Worm (Caenorhabditis elegans) whole organism, L1 larva: ENCODE data around the gene scrm-3.

ENCODE experiments used
- C16A3.4 ChIP-seq: fragments of 150-350 bp; optimal IDR thresholded peaks from 2 replicates; lab custom pipeline; 2014; ENCODE audit warnings: missing biosample characterization, missing genetic modification characterization
- ceh-88 ChIP-seq: fragments of 200-800 bp; sonication (Bioruptor generic); IDR thresholded peaks from 2 replicates; pipeline ENCODE4 v1.3.6; 2022; ENCODE audit warnings: missing genetic modification characterization, missing compliant biosample characterization
- ceh-90 ChIP-seq: sonication (generic microtip); optimal IDR thresholded peaks from 2 replicates; lab custom pipeline; 2016; ENCODE audit warnings: missing genetic modification characterization, missing compliant biosample characterization
- ces-1 ChIP-seq: fragments of 150-350 bp; optimal IDR thresholded peaks from 2 replicates; lab custom pipeline; 2014; ENCODE audit warnings: missing biosample characterization, missing genetic modification reagents, missing genetic modification characterization
- dpl-1 ChIP-seq, 3 experiments: fragments of 150-350 bp in 2 of 3; sonication (generic microtip) in 1 of 3; optimal IDR thresholded peaks; 2 replicates each; lab custom pipeline; 2014 to 2017; ENCODE audit warnings: missing biosample characterization in 3 of 3, missing genetic modification characterization in 3 of 3, missing genetic modification reagents in 3 of 3
- efl-1 ChIP-seq, 4 experiments: fragments of 150-350 bp; optimal IDR thresholded peaks in 3 of 4; peaks in 1 of 4; 1 replicate in 1 of 4; 2 replicates in 3 of 4; lab custom pipeline; 2014; ENCODE audit warnings: missing biosample characterization in 2 of 4, missing genetic modification characterization in 2 of 4, missing genetic modification reagents in 2 of 4
- elt-3 ChIP-seq, 6 experiments: fragments of 150-350 bp in 1 of 6; sonication (generic microtip); optimal IDR thresholded peaks; 2 replicates each; lab custom pipeline; 2017 to 2018; ENCODE audit warnings: missing biosample characterization in 6 of 6, missing genetic modification characterization in 6 of 6, inconsistent platforms in 1 of 6
- fkh-8 ChIP-seq: sonication (generic microtip); optimal IDR thresholded peaks from 2 replicates; lab custom pipeline; 2016; ENCODE audit warnings: mild to moderate bottlenecking, missing genetic modification characterization, missing compliant biosample characterization
- grh-1 ChIP-seq: fragments of 200-800 bp; sonication (Bioruptor generic); IDR thresholded peaks from 2 replicates; pipeline ENCODE4 v1.3.6; 2022; ENCODE audit warnings: missing genetic modification reagents, missing genetic modification characterization, missing compliant biosample characterization
- hlh-17 ChIP-seq: fragments of 200-800 bp; sonication (Bioruptor generic); optimal IDR thresholded peaks from 2 replicates; lab custom pipeline; 2018; ENCODE audit warnings: missing genetic modification characterization, mild to moderate bottlenecking, missing compliant biosample characterization, moderate library complexity, borderline replicate concordance
- hpl-2 ChIP-seq: fragments of 150-350 bp; optimal IDR thresholded peaks from 2 replicates; lab custom pipeline; 2014; ENCODE audit warnings: missing biosample characterization, missing genetic modification reagents, missing genetic modification characterization
- lin-14 ChIP-seq: fragments of 200-800 bp; sonication (Bioruptor generic); optimal IDR thresholded peaks from 2 replicates; lab custom pipeline; 2018; ENCODE audit warnings: mild to moderate bottlenecking, missing genetic modification characterization, moderate library complexity, missing compliant biosample characterization
- lsy-2 ChIP-seq, 2 experiments: fragments of 150-350 bp; optimal IDR thresholded peaks; 2 replicates each; lab custom pipeline; 2014; ENCODE audit warnings: missing biosample characterization in 2 of 2, missing genetic modification characterization in 2 of 2
- nhr-19 ChIP-seq: fragments of 200-800 bp; sonication (Bioruptor generic); conservative IDR thresholded peaks from 2 replicates; pipeline ENCODE4 v1.3.6; 2022; ENCODE audit warnings: missing genetic modification characterization, missing compliant biosample characterization
- nhr-20 ChIP-seq: sonication (generic microtip); optimal IDR thresholded peaks from 2 replicates; lab custom pipeline; 2016; ENCODE audit warnings: mild to moderate bottlenecking, missing genetic modification characterization, missing compliant biosample characterization
- nhr-47 ChIP-seq: sonication (generic microtip); optimal IDR thresholded peaks from 2 replicates; lab custom pipeline; 2016; ENCODE audit warnings: mild to moderate bottlenecking, missing genetic modification characterization, moderate library complexity, missing compliant biosample characterization
- nhr-71 ChIP-seq: sonication (generic microtip); optimal IDR thresholded peaks from 2 replicates; lab custom pipeline; 2016; ENCODE audit warnings: mild to moderate bottlenecking, missing genetic modification characterization, moderate library complexity, missing compliant biosample characterization
- nhr-76 ChIP-seq: sonication (generic microtip); optimal IDR thresholded peaks from 2 replicates; lab custom pipeline; 2017; ENCODE audit warnings: missing biosample characterization, missing genetic modification characterization
- nhr-85 ChIP-seq: sonication (generic microtip); peaks from one replicate; lab custom pipeline; 2016; ENCODE audit warnings: missing genetic modification characterization, inconsistent platforms, missing compliant biosample characterization
- rnt-1 ChIP-seq: sonication (generic microtip); optimal IDR thresholded peaks from 2 replicates; lab custom pipeline; 2016; ENCODE audit warnings: mild to moderate bottlenecking, missing genetic modification characterization, moderate library complexity, missing compliant biosample characterization
- snu-23 ChIP-seq: sonication (generic microtip); optimal IDR thresholded peaks from 2 replicates; lab custom pipeline; 2016; ENCODE audit warnings: missing genetic modification characterization, missing compliant biosample characterization
- swsn-7 ChIP-seq: sonication (generic microtip); optimal IDR thresholded peaks from 2 replicates; lab custom pipeline; 2016; ENCODE audit warnings: missing genetic modification characterization, missing compliant biosample characterization
- tbx-2 ChIP-seq: sonication (generic microtip); optimal IDR thresholded peaks from 2 replicates; lab custom pipeline; 2016; ENCODE audit warnings: missing genetic modification characterization, missing compliant biosample characterization
- unc-62 ChIP-seq: fragments of 150-350 bp; optimal IDR thresholded peaks from 2 replicates; lab custom pipeline; 2014; ENCODE audit warnings: missing biosample characterization, missing genetic modification reagents, missing genetic modification characterization
- vab-15 ChIP-seq: sonication (generic microtip); optimal IDR thresholded peaks from 2 replicates; lab custom pipeline; 2017; ENCODE audit warnings: missing genotype, mild to moderate bottlenecking, missing genetic modification characterization, missing compliant biosample characterization
- xbp-1 ChIP-seq: sonication (generic microtip); optimal IDR thresholded peaks from 2 replicates; lab custom pipeline; 2016; ENCODE audit warnings: missing genetic modification characterization, missing compliant biosample characterization
- ztf-11 ChIP-seq, 2 experiments: sonication (generic microtip); optimal IDR thresholded peaks; 2 replicates each; lab custom pipeline; 2016 to 2017; ENCODE audit warnings: missing genetic modification characterization in 2 of 2, missing biosample characterization in 1 of 2, missing compliant biosample characterization in 1 of 2

scrm-3 gene

DNA sequence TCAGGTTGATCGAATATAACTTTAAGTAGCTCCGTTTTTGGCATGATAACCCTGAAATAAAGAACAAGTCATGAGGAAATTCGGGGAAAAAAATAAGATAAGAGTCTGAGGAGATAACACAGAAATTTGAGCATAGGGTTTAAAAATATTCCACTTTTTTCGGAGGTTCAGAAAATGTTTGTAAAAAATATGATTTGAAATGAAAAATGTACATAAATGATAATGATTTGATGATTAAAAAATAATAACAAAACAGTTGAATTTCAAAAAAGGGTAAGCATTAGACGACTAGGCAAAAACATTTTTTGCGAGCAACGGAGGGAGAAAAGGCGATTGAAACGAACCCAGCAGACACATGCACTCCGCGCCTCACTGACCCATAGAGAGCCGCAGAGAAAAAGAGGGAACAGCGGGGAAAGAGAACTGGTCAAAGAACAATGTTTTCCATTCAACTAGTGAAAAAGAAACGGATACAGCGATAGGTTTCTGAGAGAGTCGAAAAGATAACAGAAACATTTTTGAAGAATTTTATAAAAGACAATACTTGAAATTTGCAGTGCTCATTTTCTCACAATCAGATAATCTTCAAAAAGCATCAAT is 44.8 kb downstream of the scrm-3 start, which contains the start of gene arrd-18:
TSS of gene arrd-18 (minus strand) at position 51 of the 600 bp plus-strand sequence.
- peak in 1 of 3 experiments; percentile 13 for TF ChIP-seq dpl-1 (GFP tag; optimal IDR thresholded peaks at IDR 0.05; lab: Kevin White, UChicago)
- no peak for TF ChIP-seq ceh-88 (GFP tag; lab: Robert Waterston, UW)
- TF ChIP-seq fkh-8 (tag; lab: Kevin White, UChicago) = peak; percentile 20
- peak; percentile 51 for TF ChIP-seq rnt-1
- TF ChIP-seq ces-1 (GFP tag; lab: Kevin White, UChicago) = no peak
- TF ChIP-seq grh-1 (GFP tag; lab: Robert Waterston, UW) = peak; percentile 32; the same call in 1 of the 2 replicates
- TF ChIP-seq nhr-19 (GFP tag; lab: Robert Waterston, UW) = peak; percentile 50
- TF ChIP-seq hpl-2 (GFP tag; lab: Kevin White, UChicago) = no peak
- peak; percentile 51 for TF ChIP-seq snu-23
- peak; percentile 32 for TF ChIP-seq nhr-20 (tag; lab: Kevin White, UChicago)
- TF ChIP-seq nhr-76 (tag; lab: Kevin White, UChicago) = no peak
- no peak for TF ChIP-seq vab-15 (tag; lab: Kevin White, UChicago)
- no peak for TF ChIP-seq elt-3 (tag; optimal IDR thresholded peaks at IDR 0.05; lab: Kevin White, UChicago)
- peak; percentile 62 for TF ChIP-seq nhr-71
- no peak for TF ChIP-seq ceh-90 (tag; lab: Kevin White, UChicago)
- peak in 1 of 2 experiments; percentile 19 for TF ChIP-seq efl-1 (optimal IDR thresholded peaks at IDR 0.05; lab: Kevin White, UChicago)
- peak in 1 of 2 experiments; percentile 67 for TF ChIP-seq efl-1 (GFP tag; optimal IDR thresholded peaks at IDR 0.05 in 1 of 2; lab: Kevin White, UChicago)
- TF ChIP-seq xbp-1 (tag; lab: Kevin White, UChicago) = no peak
- TF ChIP-seq C16A3.4 (tag; lab: Kevin White, UChicago) = peak; percentile 0
- TF ChIP-seq nhr-85 (tag; lab: Kevin White, UChicago) = peak; percentile 21
- no peak for TF ChIP-seq unc-62 (GFP tag; lab: Kevin White, UChicago)
- peak in 1 of 2 experiments; percentile 3 for TF ChIP-seq lsy-2 (tag; optimal IDR thresholded peaks at IDR 0.05; lab: Kevin White, UChicago)
- peak; percentile 92 for TF ChIP-seq lin-14 (GFP tag; lab: Kevin White, UChicago)
- TF ChIP-seq nhr-47 (tag; lab: Kevin White, UChicago) = peak; percentile 18
- TF ChIP-seq tbx-2 (tag; lab: Kevin White, UChicago) = peak; percentile 10
- TF ChIP-seq ztf-11 (tag; optimal IDR thresholded peaks at IDR 0.05; lab: Kevin White, UChicago) = no peak
- TF ChIP-seq swsn-7 = no peak
- TF ChIP-seq, all 84 proteins: peak for 15

DNA sequence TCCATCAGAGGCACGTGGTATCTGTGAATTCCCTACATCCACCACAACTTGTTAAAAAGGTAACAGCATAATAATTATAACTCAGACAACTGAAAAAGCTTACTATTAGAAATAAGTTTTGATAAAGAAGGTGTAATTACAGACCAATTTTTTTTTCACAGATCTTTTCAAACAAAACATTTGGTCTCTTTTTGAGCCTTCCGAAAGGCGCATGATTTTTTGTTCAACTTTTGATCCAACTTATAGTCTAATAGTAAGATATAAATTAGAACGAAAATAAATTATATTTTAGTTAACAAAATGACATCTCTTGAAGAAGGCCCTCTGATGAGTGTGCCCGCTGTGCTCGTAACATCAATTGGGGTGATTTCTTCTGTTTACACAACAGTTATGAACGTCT is 48.8 kb downstream of the scrm-3 start, which contains the start of gene srbc-3:
TSS of gene srbc-3 (plus strand) at position 301 of the 400 bp plus-strand sequence.
- TF ChIP-seq hlh-17 (GFP tag; lab: Kevin White, UChicago) (no peak), nhr-85 (tag; lab: Kevin White, UChicago) (peak; percentile 2)
